Comparison of ENCODE assay signal across 1 fruit fly cellular context in genomic region chr3R:31941580-31941979, dm6.
TF ChIP-seq lines count a peak whose summit lies in the region.

No protein-coding gene starts in this region.

TF ChIP-seq in whole organism, embryonic, 481 proteins besides CTCF, POLR2A, EP300 and RAD21 (continued from another document and continues in another):
- no peak for TF ChIP-seq repo (GFP tag; optimal IDR thresholded peaks at IDR 0.05; lab: Kevin White, UChicago)
- TF ChIP-seq fd96Cb (tag; optimal IDR thresholded peaks at IDR 0.05; lab: Kevin White, UChicago), result peak; percentile 66
- no peak for TF ChIP-seq slp2 (GFP tag; optimal IDR thresholded peaks at IDR 0.05; lab: Kevin White, UChicago)
- no peak for TF ChIP-seq CG16779 (GFP tag; IDR thresholded peaks at IDR 0.05; lab: Robert Waterston, UW)
- TF ChIP-seq unpg (GFP tag; optimal IDR thresholded peaks at IDR 0.05; lab: Kevin White, UChicago), result peak; percentile 42
- TF ChIP-seq CG42726 (GFP tag; IDR thresholded peaks at IDR 0.05; lab: Robert Waterston, UW; ENCODE audit: partially characterized antibody), result no peak
- TF ChIP-seq her (GFP tag; optimal IDR thresholded peaks at IDR 0.05; lab: Kevin White, UChicago), result no peak
- TF ChIP-seq Lim3 (GFP tag; IDR thresholded peaks at IDR 0.05; lab: Robert Waterston, UW), result no peak
- TF ChIP-seq CG7357 (GFP tag; IDR thresholded peaks at IDR 0.05; lab: Robert Waterston, UW), result peak; percentile 56; the same call in 2 of the 3 replicates
- no peak for TF ChIP-seq h (optimal IDR thresholded peaks at IDR 0.05; lab: Kevin White, UChicago)
- peak; percentile 68 for TF ChIP-seq dysf (GFP tag; IDR thresholded peaks at IDR 0.05; lab: Robert Waterston, UW)
- TF ChIP-seq CG31441 (GFP tag; IDR thresholded peaks at IDR 0.05; lab: Robert Waterston, UW), result peak; percentile 81
- TF ChIP-seq BEAF-32 (GFP tag; optimal IDR thresholded peaks at IDR 0.05; lab: Kevin White, UChicago), result no peak
- TF ChIP-seq dmrt99B (tag; optimal IDR thresholded peaks at IDR 0.05; lab: Kevin White, UChicago), result peak; percentile 88
- no peak for TF ChIP-seq CG10321 (GFP tag; IDR thresholded peaks at IDR 0.05; lab: Robert Waterston, UW)
- peak; percentile 28 for TF ChIP-seq salm (tag; optimal IDR thresholded peaks at IDR 0.05; lab: Kevin White, UChicago)
- peak; percentile 72 to 81 for TF ChIP-seq bsh (GFP tag; optimal IDR thresholded peaks at IDR 0.05; lab: Kevin White, UChicago)
- no peak for TF ChIP-seq CG4282 (GFP tag; optimal IDR thresholded peaks at IDR 0.05; lab: Kevin White, UChicago)
- TF ChIP-seq ssp (GFP tag; IDR thresholded peaks at IDR 0.05; lab: Robert Waterston, UW), result no peak
- no peak for TF ChIP-seq fu2 (GFP tag; optimal IDR thresholded peaks at IDR 0.05; lab: Kevin White, UChicago)
- peak; percentile 33; the same call in 1 of the 2 replicates for TF ChIP-seq gt (GFP tag; IDR thresholded peaks at IDR 0.05; lab: Robert Waterston, UW)
- no peak for TF ChIP-seq pita (GFP tag; optimal IDR thresholded peaks at IDR 0.05; lab: Kevin White, UChicago)
- no peak for TF ChIP-seq CG13624 (GFP tag; optimal IDR thresholded peaks at IDR 0.05; lab: Kevin White, UChicago)
- no peak for TF ChIP-seq ftz-f1 (GFP tag; optimal IDR thresholded peaks at IDR 0.05; lab: Kevin White, UChicago)
- peak; percentile 80 for TF ChIP-seq CG2712 (tag; optimal IDR thresholded peaks at IDR 0.05; lab: Kevin White, UChicago)
- TF ChIP-seq hbn (GFP tag; IDR thresholded peaks at IDR 0.05; lab: Robert Waterston, UW; ENCODE audit: partially characterized antibody), result no peak
- TF ChIP-seq CG2875 (GFP tag; optimal IDR thresholded peaks at IDR 0.05; lab: Kevin White, UChicago), result peak; percentile 11
- peak; percentile 17 for TF ChIP-seq Dad (GFP tag; optimal IDR thresholded peaks at IDR 0.05; lab: Kevin White, UChicago)
- TF ChIP-seq ro (GFP tag; IDR thresholded peaks at IDR 0.05; lab: Robert Waterston, UW), result no peak
- no peak for TF ChIP-seq peb (GFP tag; IDR thresholded peaks at IDR 0.05; lab: Robert Waterston, UW)
- no peak for TF ChIP-seq wdn (GFP tag; IDR thresholded peaks at IDR 0.05; lab: Robert Waterston, UW)
- no peak for TF ChIP-seq CG6254 (GFP tag; optimal IDR thresholded peaks at IDR 0.05; lab: Kevin White, UChicago)
- TF ChIP-seq E2f1 (GFP tag; IDR thresholded peaks at IDR 0.05; lab: Robert Waterston, UW), result peak; percentile 65; the same call in 1 of the 2 replicates
- no peak for TF ChIP-seq bigmax (GFP tag; optimal IDR thresholded peaks at IDR 0.05; lab: Kevin White, UChicago)
- TF ChIP-seq Drgx (GFP tag; IDR thresholded peaks at IDR 0.05; lab: Robert Waterston, UW), result peak; percentile 97
- TF ChIP-seq dan (GFP tag; IDR thresholded peaks at IDR 0.05; lab: Robert Waterston, UW), result no peak
- no peak for TF ChIP-seq pfk (GFP tag; optimal IDR thresholded peaks at IDR 0.05; lab: Kevin White, UChicago)
- peak; percentile 80 for TF ChIP-seq Sox100B (GFP tag; optimal IDR thresholded peaks at IDR 0.05; lab: Kevin White, UChicago)
- TF ChIP-seq Sry-δ (GFP tag; optimal IDR thresholded peaks at IDR 0.05; lab: Kevin White, UChicago), result peak; percentile 12
- TF ChIP-seq ERR (GFP tag; optimal IDR thresholded peaks at IDR 0.05; lab: Kevin White, UChicago), result no peak
- TF ChIP-seq org-1 (GFP tag; optimal IDR thresholded peaks at IDR 0.05; lab: Kevin White, UChicago), result peak; percentile 45
- TF ChIP-seq CG14441 (GFP tag; IDR thresholded peaks at IDR 0.05; lab: Robert Waterston, UW), result peak; percentile 67
- no peak for TF ChIP-seq Scr (GFP tag; IDR thresholded peaks at IDR 0.05; lab: Robert Waterston, UW; ENCODE audit: partially characterized antibody)
- no peak for TF ChIP-seq Dbx (GFP tag; IDR thresholded peaks at IDR 0.05; lab: Robert Waterston, UW)
- no peak for TF ChIP-seq knrl (GFP tag; IDR thresholded peaks at IDR 0.05; lab: Robert Waterston, UW; ENCODE audit: partially characterized antibody)
- peak; percentile 55 for TF ChIP-seq az2 (GFP tag; optimal IDR thresholded peaks at IDR 0.05; lab: Kevin White, UChicago)
- TF ChIP-seq Xbp1 (GFP tag; optimal IDR thresholded peaks at IDR 0.05; lab: Kevin White, UChicago), result peak; percentile 63
- no peak for TF ChIP-seq mirr (GFP tag; optimal IDR thresholded peaks at IDR 0.05; lab: Kevin White, UChicago)
- no peak for TF ChIP-seq D (optimal IDR thresholded peaks at IDR 0.05; lab: Kevin White, UChicago)
- TF ChIP-seq D (GFP tag; optimal IDR thresholded peaks at IDR 0.05; lab: Kevin White, UChicago), result peak; percentile 25
- TF ChIP-seq chn (GFP tag; optimal IDR thresholded peaks at IDR 0.05; lab: Kevin White, UChicago), result peak; percentile 44
- TF ChIP-seq CG4328 (GFP tag; optimal IDR thresholded peaks at IDR 0.05; lab: Kevin White, UChicago), result no peak
- no peak for TF ChIP-seq CG7271 (tag; optimal IDR thresholded peaks at IDR 0.05; lab: Kevin White, UChicago)
- TF ChIP-seq Mad (GFP tag; optimal IDR thresholded peaks at IDR 0.05; lab: Kevin White, UChicago), result no peak
- no peak for TF ChIP-seq ab (GFP tag; optimal IDR thresholded peaks at IDR 0.05; lab: Kevin White, UChicago)
- no peak for TF ChIP-seq Elba2 (GFP tag; optimal IDR thresholded peaks at IDR 0.05; lab: Kevin White, UChicago)
- TF ChIP-seq CHES-1-like (GFP tag; optimal IDR thresholded peaks at IDR 0.05; lab: Kevin White, UChicago), result no peak
- TF ChIP-seq Lpt (GFP tag; optimal IDR thresholded peaks at IDR 0.05; lab: Kevin White, UChicago), result no peak
- TF ChIP-seq lov (optimal IDR thresholded peaks at IDR 0.05; lab: Kevin White, UChicago), result no peak
- TF ChIP-seq lov (GFP tag; IDR thresholded peaks at IDR 0.05; lab: Robert Waterston, UW), result no peak
- TF ChIP-seq CG11723 (GFP tag; optimal IDR thresholded peaks at IDR 0.05; lab: Kevin White, UChicago), result peak; percentile 0
- TF ChIP-seq ken (GFP tag; IDR thresholded peaks at IDR 0.05; lab: Robert Waterston, UW), result no peak
- TF ChIP-seq Side (GFP tag; optimal IDR thresholded peaks at IDR 0.05; lab: Kevin White, UChicago), result no peak
- peak; percentile 1 for TF ChIP-seq Camta (GFP tag; optimal IDR thresholded peaks at IDR 0.05; lab: Kevin White, UChicago)
- peak; percentile 44 for TF ChIP-seq CG18476 (GFP tag; optimal IDR thresholded peaks at IDR 0.05; lab: Kevin White, UChicago)
- peak; percentile 86 for TF ChIP-seq stc (GFP tag; IDR thresholded peaks at IDR 0.05; lab: Robert Waterston, UW)
- peak; percentile 83 for TF ChIP-seq sqz (GFP tag; optimal IDR thresholded peaks at IDR 0.05; lab: Kevin White, UChicago)
- TF ChIP-seq ato (GFP tag; IDR thresholded peaks at IDR 0.05; lab: Robert Waterston, UW; ENCODE audit: partially characterized antibody), result no peak
- no peak for TF ChIP-seq br (optimal IDR thresholded peaks at IDR 0.05; lab: Kevin White, UChicago)
- TF ChIP-seq CG10565 (GFP tag; optimal IDR thresholded peaks at IDR 0.05; lab: Kevin White, UChicago), result no peak
- TF ChIP-seq CG6272 (GFP tag; IDR thresholded peaks at IDR 0.05; lab: Robert Waterston, UW), result 0 out of 2 replicates have a peak, but pooled peaks have one; percentile 50
- TF ChIP-seq scrt (GFP tag; optimal IDR thresholded peaks at IDR 0.05; lab: Kevin White, UChicago), result peak; percentile 45
- no peak for TF ChIP-seq Trl (optimal IDR thresholded peaks at IDR 0.05; lab: Kevin White, UChicago)
- TF ChIP-seq Trl (GFP tag; optimal IDR thresholded peaks at IDR 0.05; lab: Kevin White, UChicago), result no peak
- TF ChIP-seq chinmo (GFP tag; IDR thresholded peaks at IDR 0.05; lab: Robert Waterston, UW; ENCODE audit: partially characterized antibody), result no peak
- TF ChIP-seq CG4854 (GFP tag; optimal IDR thresholded peaks at IDR 0.05; lab: Kevin White, UChicago), result peak; percentile 23
- TF ChIP-seq CG1603 (tag; optimal IDR thresholded peaks at IDR 0.05; lab: Kevin White, UChicago), result peak; percentile 46
- no peak for TF ChIP-seq CG9932 (GFP tag; IDR thresholded peaks at IDR 0.05; lab: Robert Waterston, UW)
- peak; percentile 26 for TF ChIP-seq CG6854 (GFP tag; optimal IDR thresholded peaks at IDR 0.05; lab: Kevin White, UChicago)
- no peak for TF ChIP-seq schlank (tag; optimal IDR thresholded peaks at IDR 0.05; lab: Kevin White, UChicago)
- no peak for TF ChIP-seq CG3407 (GFP tag; optimal IDR thresholded peaks at IDR 0.05; lab: Kevin White, UChicago)
- no peak for TF ChIP-seq pnt (GFP tag; optimal IDR thresholded peaks at IDR 0.05; lab: Kevin White, UChicago)
- no peak for TF ChIP-seq CG9609 (GFP tag; optimal IDR thresholded peaks at IDR 0.05; lab: Kevin White, UChicago)
- peak; percentile 88 for TF ChIP-seq CG17359 (tag; optimal IDR thresholded peaks at IDR 0.05; lab: Kevin White, UChicago)
- TF ChIP-seq rib (GFP tag; IDR thresholded peaks at IDR 0.05; lab: Robert Waterston, UW), result no peak
- no peak for TF ChIP-seq Kr (GFP tag; optimal IDR thresholded peaks at IDR 0.05; lab: Kevin White, UChicago)
- no peak for TF ChIP-seq CG12299 (tag; optimal IDR thresholded peaks at IDR 0.05; lab: Kevin White, UChicago)
- TF ChIP-seq Ets97D (GFP tag; optimal IDR thresholded peaks at IDR 0.05; lab: Kevin White, UChicago), result no peak
- TF ChIP-seq unc-4 (GFP tag; IDR thresholded peaks at IDR 0.05; lab: Robert Waterston, UW; ENCODE audit: partially characterized antibody), result no peak
- peak; percentile 47 for TF ChIP-seq lmd (GFP tag; IDR thresholded peaks at IDR 0.05; lab: Robert Waterston, UW)
- no peak for TF ChIP-seq CG2120 (GFP tag; optimal IDR thresholded peaks at IDR 0.05; lab: Kevin White, UChicago)
- TF ChIP-seq CG14050 (GFP tag; IDR thresholded peaks at IDR 0.05; lab: Robert Waterston, UW), result peak; percentile 80
- no peak for TF ChIP-seq ac (GFP tag; optimal IDR thresholded peaks at IDR 0.05; lab: Kevin White, UChicago)
- peak; percentile 74 for TF ChIP-seq CG17361 (GFP tag; IDR thresholded peaks at IDR 0.05; lab: Robert Waterston, UW)
- TF ChIP-seq run (tag; optimal IDR thresholded peaks at IDR 0.05; lab: Kevin White, UChicago), result no peak
- TF ChIP-seq Antp (GFP tag; optimal IDR thresholded peaks at IDR 0.05; lab: Kevin White, UChicago), result no peak
- TF ChIP-seq Bdp1 (GFP tag; optimal IDR thresholded peaks at IDR 0.05; lab: Kevin White, UChicago), result no peak
- no peak for TF ChIP-seq CG6683 (GFP tag; optimal IDR thresholded peaks at IDR 0.05; lab: Kevin White, UChicago)
- no peak for TF ChIP-seq gro (GFP tag; optimal IDR thresholded peaks at IDR 0.05; lab: Kevin White, UChicago)
- TF ChIP-seq jigr1 (GFP tag; IDR thresholded peaks at IDR 0.05; lab: Robert Waterston, UW), result no peak
- TF ChIP-seq ind (GFP tag; optimal IDR thresholded peaks at IDR 0.05; lab: Kevin White, UChicago), result peak; percentile 44
- no peak for TF ChIP-seq YL-1 (GFP tag; optimal IDR thresholded peaks at IDR 0.05; lab: Kevin White, UChicago)
- TF ChIP-seq vvl (GFP tag; IDR thresholded peaks at IDR 0.05; lab: Robert Waterston, UW), result peak; percentile 86
- no peak for TF ChIP-seq Opbp (GFP tag; IDR thresholded peaks at IDR 0.05; lab: Robert Waterston, UW; ENCODE audit: partially characterized antibody)
- TF ChIP-seq CG11085 (GFP tag; IDR thresholded peaks at IDR 0.05; lab: Robert Waterston, UW), result 0 out of 2 replicates have a peak, but pooled peaks have one; percentile 22
- no peak for TF ChIP-seq da (GFP tag; optimal IDR thresholded peaks at IDR 0.05; lab: Kevin White, UChicago)
- no peak for TF ChIP-seq TFAM (GFP tag; optimal IDR thresholded peaks at IDR 0.05; lab: Kevin White, UChicago)
- no peak for TF ChIP-seq pb (GFP tag; optimal IDR thresholded peaks at IDR 0.05; lab: Kevin White, UChicago)
- no peak for TF ChIP-seq vnd (GFP tag; IDR thresholded peaks at IDR 0.05; lab: Robert Waterston, UW; ENCODE audit: partially characterized antibody)
- TF ChIP-seq slou (GFP tag; optimal IDR thresholded peaks at IDR 0.05; lab: Kevin White, UChicago), result no peak
- no peak for TF ChIP-seq ham (GFP tag; IDR thresholded peaks at IDR 0.05; lab: Robert Waterston, UW)
- TF ChIP-seq CG11696 (GFP tag; IDR thresholded peaks at IDR 0.05; lab: Robert Waterston, UW), result no peak
- TF ChIP-seq PHDP (tag; optimal IDR thresholded peaks at IDR 0.05; lab: Kevin White, UChicago), result peak; percentile 68
- no peak for TF ChIP-seq Hey (tag; optimal IDR thresholded peaks at IDR 0.05; lab: Kevin White, UChicago)
- TF ChIP-seq CG18599 (GFP tag; optimal IDR thresholded peaks at IDR 0.05; lab: Kevin White, UChicago), result peak; percentile 47
- TF ChIP-seq HHEX (GFP tag; optimal IDR thresholded peaks at IDR 0.05; lab: Kevin White, UChicago), result peak; percentile 51
- no peak for TF ChIP-seq CG34224 (GFP tag; IDR thresholded peaks at IDR 0.05; lab: Robert Waterston, UW; ENCODE audit: partially characterized antibody)
- no peak for TF ChIP-seq Abd-B (GFP tag; optimal IDR thresholded peaks at IDR 0.05; lab: Kevin White, UChicago)
- no peak for TF ChIP-seq tup (GFP tag; optimal IDR thresholded peaks at IDR 0.05; lab: Kevin White, UChicago)
- peak; percentile 67 for TF ChIP-seq dimm (GFP tag; IDR thresholded peaks at IDR 0.05; lab: Robert Waterston, UW)
- TF ChIP-seq CG13296 (GFP tag; optimal IDR thresholded peaks at IDR 0.05; lab: Kevin White, UChicago), result peak; percentile 60
- 0 out of 2 replicates have a peak, but pooled peaks have one; percentile 30 for TF ChIP-seq slbo (GFP tag; IDR thresholded peaks at IDR 0.05; lab: Robert Waterston, UW)
- peak; percentile 47 for TF ChIP-seq CG10267 (tag; optimal IDR thresholded peaks at IDR 0.05; lab: Kevin White, UChicago)
- TF ChIP-seq zen2 (GFP tag; IDR thresholded peaks at IDR 0.05; lab: Robert Waterston, UW; ENCODE audit: partially characterized antibody), result no peak
- TF ChIP-seq klu (GFP tag; IDR thresholded peaks at IDR 0.05; lab: Robert Waterston, UW), result no peak
- no peak for TF ChIP-seq mld (GFP tag; IDR thresholded peaks at IDR 0.05; lab: Robert Waterston, UW; ENCODE audit: partially characterized antibody)
- TF ChIP-seq CG9437 (GFP tag; optimal IDR thresholded peaks at IDR 0.05; lab: Kevin White, UChicago), result peak; percentile 17
- TF ChIP-seq CG6654 (GFP tag; optimal IDR thresholded peaks at IDR 0.05; lab: Kevin White, UChicago), result no peak
- no peak for TF ChIP-seq Optix (GFP tag; IDR thresholded peaks at IDR 0.05; lab: Robert Waterston, UW)
- TF ChIP-seq eve (GFP tag; optimal IDR thresholded peaks at IDR 0.05; lab: Kevin White, UChicago), result peak in 1 of 2 experiments; percentile 92
- no peak for TF ChIP-seq MBD-R2 (GFP tag; IDR thresholded peaks at IDR 0.05; lab: Robert Waterston, UW)
- peak; percentile 14 for TF ChIP-seq Atf-2 (GFP tag; optimal IDR thresholded peaks at IDR 0.05; lab: Kevin White, UChicago)
- TF ChIP-seq NfI (GFP tag; optimal IDR thresholded peaks at IDR 0.05; lab: Kevin White, UChicago), result peak; percentile 52
- TF ChIP-seq ATbp (GFP tag; optimal IDR thresholded peaks at IDR 0.05; lab: Kevin White, UChicago), result peak; percentile 53
- peak; percentile 75 for TF ChIP-seq sisA (GFP tag; IDR thresholded peaks at IDR 0.05; lab: Robert Waterston, UW)
- no peak for TF ChIP-seq CG10431 (GFP tag; optimal IDR thresholded peaks at IDR 0.05; lab: Kevin White, UChicago)
